Worm (Caenorhabditis elegans) whole organism, late embryonic: ENCODE data around the gene T15B7.14.

Source experiments
- T23F11.4 ChIP-seq: fragments of 200-800 bp; sonication (Bioruptor generic); optimal IDR thresholded peaks from 2 replicates; lab custom pipeline; 2018; ENCODE audit warnings: mild to moderate bottlenecking, missing genetic modification characterization, missing compliant biosample characterization
- ama-1 ChIP-seq: fragments of 150-350 bp; optimal IDR thresholded peaks from 2 replicates; lab custom pipeline; 2014
- ceh-14 ChIP-seq: sonication (generic microtip); optimal IDR thresholded peaks from 2 replicates; lab custom pipeline; 2016; ENCODE audit warnings: missing genotype, missing genetic modification characterization, missing compliant biosample characterization
- ceh-6 ChIP-seq: fragments of 200-800 bp; sonication (Bioruptor generic); optimal IDR thresholded peaks from 2 replicates; lab custom pipeline; 2018; ENCODE audit warnings: mild to moderate bottlenecking, missing genetic modification characterization, missing compliant biosample characterization
- dmd-4 ChIP-seq: sonication (generic microtip); optimal IDR thresholded peaks from 2 replicates; lab custom pipeline; 2016; ENCODE audit warnings: borderline replicate concordance, missing genetic modification characterization, missing compliant biosample characterization
- fkh-6 ChIP-seq: sonication (generic microtip); optimal IDR thresholded peaks from 2 replicates; lab custom pipeline; 2016; ENCODE audit warnings: missing genetic modification characterization, missing compliant biosample characterization
- pha-4 ChIP-seq: fragments of 150-350 bp; optimal IDR thresholded peaks from 2 replicates; lab custom pipeline; 2018; ENCODE audit warnings: missing biosample characterization, missing genetic modification reagents, missing genetic modification characterization
- pqm-1 ChIP-seq: sonication (generic microtip); optimal IDR thresholded peaks from 2 replicates; lab custom pipeline; 2016; ENCODE audit warnings: missing genetic modification characterization, missing compliant biosample characterization
- rnt-1 ChIP-seq: sonication (generic microtip); optimal IDR thresholded peaks from 2 replicates; lab custom pipeline; 2016; ENCODE audit warnings: missing genetic modification characterization, missing compliant biosample characterization

DNA sequence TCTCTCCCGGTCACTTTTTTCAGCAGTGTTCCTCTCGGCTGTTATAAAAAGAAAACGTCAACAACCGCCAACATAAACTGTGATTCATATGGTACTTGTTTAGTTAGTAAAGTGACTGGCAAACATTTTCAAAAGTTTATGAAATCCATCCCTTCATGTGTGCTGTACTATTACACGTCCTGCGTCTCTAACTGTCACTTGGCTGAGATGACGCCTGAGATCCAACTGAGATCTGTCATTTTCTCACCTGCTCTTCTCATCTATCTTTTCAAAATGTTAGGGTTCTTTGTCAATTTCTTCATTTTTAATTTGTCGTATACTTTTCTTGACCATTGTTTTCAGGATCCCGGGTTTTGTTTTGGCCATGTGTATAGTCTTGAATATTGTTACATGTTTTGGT lies 39.6 kb upstream of the T15B7.14 start:
- TF ChIP-seq T23F11.4 (GFP tag; lab: Kevin White, UChicago) (no peak), ama-1 (lab: Kevin White, UChicago) (no peak), pha-4 (tag; lab: Kevin White, UChicago) (no peak), rnt-1 (tag; lab: Kevin White, UChicago) (no peak), ceh-6 (GFP tag; lab: Kevin White, UChicago) (no peak), fkh-6 (no peak), ceh-14 (tag; lab: Kevin White, UChicago) (no peak), pqm-1 (tag; lab: Kevin White, UChicago) (no peak), dmd-4 (tag; lab: Kevin White, UChicago) (no peak)
